Worm (Caenorhabditis elegans) whole organism, young adult: Measurements from ENCODE around the gene let-805.

Experiments used
- Y79H2A.3 ChIP-seq: fragments of 200-800 bp; sonication (Bioruptor generic); conservative IDR thresholded peaks from 2 replicates; pipeline ENCODE4 v1.3.6; 2022; ENCODE audit warnings: missing genetic modification reagents, missing genetic modification characterization, missing compliant biosample characterization
- akir-1 ChIP-seq: fragments of 200-800 bp; sonication (Bioruptor generic); optimal IDR thresholded peaks from 2 replicates; lab custom pipeline; 2018; ENCODE audit warnings: mild to moderate bottlenecking, missing genetic modification characterization, moderate library complexity, missing compliant biosample characterization
- atf-7 ChIP-seq: sonication (generic microtip); optimal IDR thresholded peaks from 2 replicates; lab custom pipeline; 2017; ENCODE audit warnings: mild to moderate bottlenecking, missing genetic modification characterization, missing compliant biosample characterization
- dox-1 ChIP-seq: fragments of 200-800 bp; sonication (Bioruptor generic); IDR thresholded peaks from 2 replicates; pipeline ENCODE4 v1.3.6; 2022; ENCODE audit warnings: missing genetic modification reagents, missing genetic modification characterization, missing compliant biosample characterization
- ets-4 ChIP-seq: fragments of 200-800 bp; sonication (Bioruptor generic); optimal IDR thresholded peaks from 2 replicates; lab custom pipeline; 2018; ENCODE audit warnings: mild to moderate bottlenecking, missing genetic modification characterization, missing compliant biosample characterization
- him-1 ChIP-seq: sonication (generic microtip); optimal IDR thresholded peaks from 2 replicates; lab custom pipeline; 2016; ENCODE audit warnings: missing genotype, missing genetic modification reagents, missing genetic modification characterization, missing compliant biosample characterization
- lir-1 ChIP-seq: fragments of 200-800 bp; sonication (Bioruptor generic); conservative IDR thresholded peaks from 2 replicates; pipeline ENCODE4 v1.3.6; 2022; ENCODE audit warnings: missing genetic modification reagents, missing genetic modification characterization, missing compliant biosample characterization
- nfyb-1 ChIP-seq: fragments of 200-800 bp; sonication (Bioruptor generic); IDR thresholded peaks from 2 replicates; pipeline ENCODE4 v1.3.6; 2022; ENCODE audit warnings: missing genetic modification reagents, missing genetic modification characterization, missing compliant biosample characterization
- nhr-120 ChIP-seq: fragments of 200-800 bp; sonication (Bioruptor generic); IDR thresholded peaks from 2 replicates; pipeline ENCODE4 v1.3.6; 2022; ENCODE audit warnings: missing genetic modification characterization, missing compliant biosample characterization
- nhr-90 ChIP-seq: sonication (generic microtip); optimal IDR thresholded peaks from 2 replicates; lab custom pipeline; 2016; ENCODE audit warnings: missing genotype, mild to moderate bottlenecking, missing genetic modification characterization, missing compliant biosample characterization
- pha-4 ChIP-seq: fragments of 150-350 bp; sonication (generic microtip); optimal IDR thresholded peaks from 2 replicates; lab custom pipeline; 2014; ENCODE audit warnings: missing biosample characterization, missing genetic modification reagents, missing genetic modification characterization
- snpc-4 ChIP-seq, 5 experiments: fragments of 150-350 bp in 1 of 5; sonication (generic microtip) in 4 of 5; optimal IDR thresholded peaks; 2 replicates each; lab custom pipeline; 2014 to 2018; ENCODE audit warnings: missing genetic modification characterization in 5 of 5, missing biosample characterization in 3 of 5, antibody characterized with exemption in 2 of 5, mild to moderate bottlenecking in 2 of 5, missing compliant biosample characterization in 2 of 5, missing genotype in 2 of 5, moderate library complexity in 2 of 5, missing genetic modification reagents in 1 of 5
- unc-62 ChIP-seq: fragments of 150-350 bp; optimal IDR thresholded peaks from 2 replicates; lab custom pipeline; 2014; ENCODE audit warnings: missing biosample characterization, missing genetic modification reagents, missing genetic modification characterization

- TF ChIP-seq akir-1 (GFP tag; lab: Kevin White, UChicago), result no peak
- TF ChIP-seq Y79H2A.3 (GFP tag; lab: Robert Waterston, UW), result no peak
- no peak for TF ChIP-seq nhr-90 (tag; lab: Kevin White, UChicago)
- no peak for TF ChIP-seq atf-7 (tag; lab: Kevin White, UChicago)
- TF ChIP-seq nfyb-1 (GFP tag; lab: Robert Waterston, UW), result no peak
- no peak for TF ChIP-seq him-1
- TF ChIP-seq unc-62 (GFP tag; lab: Kevin White, UChicago), result no peak
- TF ChIP-seq dox-1 (GFP tag; lab: Robert Waterston, UW), result no peak
- no peak for TF ChIP-seq ets-4 (GFP tag; lab: Kevin White, UChicago)
- TF ChIP-seq nhr-120 (GFP tag; lab: Robert Waterston, UW), result no peak
- no peak for TF ChIP-seq lir-1 (GFP tag; lab: Robert Waterston, UW)
- TF ChIP-seq pha-4, result no peak
- no peak for TF ChIP-seq snpc-4 (GFP tag; optimal IDR thresholded peaks at IDR 0.05; lab: Kevin White, UChicago)
- TF ChIP-seq snpc-4 (tag; optimal IDR thresholded peaks at IDR 0.05; lab: Kevin White, UChicago), result no peak
Measured at ce11 chrIII:2698740-2699139, 40.9 kb downstream of the let-805 start, which contains the start of gene slc-30A9.
